Worm (Caenorhabditis elegans) whole organism, late embryonic: Measurements from ENCODE around the gene ins-17.

ENCODE experiments used
- C08G9.2 ChIP-seq: sonication (generic microtip); optimal IDR thresholded peaks from 2 replicates; lab custom pipeline; 2016; ENCODE audit warnings: mild to moderate bottlenecking, missing genetic modification characterization, moderate library complexity, missing compliant biosample characterization
- T23F11.4 ChIP-seq: fragments of 200-800 bp; sonication (Bioruptor generic); optimal IDR thresholded peaks from 2 replicates; lab custom pipeline; 2018; ENCODE audit warnings: mild to moderate bottlenecking, missing genetic modification characterization, missing compliant biosample characterization
- Y22D7AL.16 ChIP-seq: sonication (generic microtip); optimal IDR thresholded peaks from 2 replicates; lab custom pipeline; 2016; ENCODE audit warnings: missing genetic modification characterization, missing compliant biosample characterization
- ceh-19 ChIP-seq: fragments of 200-800 bp; sonication (Bioruptor generic); optimal IDR thresholded peaks from 2 replicates; lab custom pipeline; 2018; ENCODE audit warnings: mild to moderate bottlenecking, missing genetic modification characterization, missing compliant biosample characterization
- ceh-34 ChIP-seq: sonication (generic microtip); optimal IDR thresholded peaks from 2 replicates; lab custom pipeline; 2016; ENCODE audit warnings: mild to moderate bottlenecking, missing genetic modification characterization, missing compliant biosample characterization
- dmd-4 ChIP-seq: sonication (generic microtip); optimal IDR thresholded peaks from 2 replicates; lab custom pipeline; 2016; ENCODE audit warnings: borderline replicate concordance, missing genetic modification characterization, missing compliant biosample characterization
- fkh-6 ChIP-seq: sonication (generic microtip); optimal IDR thresholded peaks from 2 replicates; lab custom pipeline; 2016; ENCODE audit warnings: missing genetic modification characterization, missing compliant biosample characterization
- mec-3 ChIP-seq: sonication (generic microtip); optimal IDR thresholded peaks from 2 replicates; lab custom pipeline; 2016; ENCODE audit warnings: borderline replicate concordance, missing genetic modification characterization, missing compliant biosample characterization
- nfya-1 ChIP-seq: sonication (generic microtip); optimal IDR thresholded peaks from 2 replicates; lab custom pipeline; 2017; ENCODE audit warnings: missing genetic modification characterization, mild to moderate bottlenecking, missing compliant biosample characterization, antibody characterized with exemption, moderate library complexity
- nhr-232 ChIP-seq: sonication (generic microtip); optimal IDR thresholded peaks from 2 replicates; lab custom pipeline; 2016; ENCODE audit warnings: missing genetic modification characterization, missing compliant biosample characterization
- odd-2 ChIP-seq: sonication (generic microtip); optimal IDR thresholded peaks from 2 replicates; lab custom pipeline; 2017; ENCODE audit warnings: antibody characterized with exemption, mild to moderate bottlenecking, missing genetic modification characterization, missing compliant biosample characterization
- pat-9 ChIP-seq: fragments of 200-800 bp; sonication (Bioruptor generic); optimal IDR thresholded peaks from 2 replicates; lab custom pipeline; 2018; ENCODE audit warnings: mild to moderate bottlenecking, missing genetic modification characterization, moderate library complexity, missing compliant biosample characterization
- pax-1 ChIP-seq: fragments of 150-350 bp; optimal IDR thresholded peaks from 2 replicates; lab custom pipeline; 2014; ENCODE audit warnings: missing biosample characterization, missing genetic modification characterization
- sox-2 ChIP-seq: fragments of 200-800 bp; sonication (Bioruptor generic); IDR thresholded peaks from 2 replicates; pipeline ENCODE4 v1.3.6; 2022; ENCODE audit warnings: missing genetic modification reagents, missing genetic modification characterization, missing compliant biosample characterization
- tbx-2 ChIP-seq: sonication (generic microtip); optimal IDR thresholded peaks from 2 replicates; lab custom pipeline; 2016; ENCODE audit warnings: missing genetic modification characterization, missing compliant biosample characterization
- ttx-3 ChIP-seq: sonication (generic microtip); optimal IDR thresholded peaks from 2 replicates; lab custom pipeline; 2016; ENCODE audit warnings: missing genetic modification reagents, missing genetic modification characterization, missing compliant biosample characterization
- unc-3 ChIP-seq, 2 experiments: fragments of 200-800 bp in 1 of 2; sonication (Bioruptor generic) in 1 of 2; sonication (generic microtip) in 1 of 2; conservative IDR thresholded peaks in 1 of 2; optimal IDR thresholded peaks in 1 of 2; 2 replicates each; pipeline versions ENCODE4 v1.3.6 to Lab custom; 2016 to 2022; ENCODE audit warnings: missing compliant biosample characterization in 2 of 2, missing genetic modification characterization in 2 of 2, missing genetic modification reagents in 1 of 2
- unc-42 ChIP-seq: sonication (generic microtip); optimal IDR thresholded peaks from 2 replicates; lab custom pipeline; 2016; ENCODE audit warnings: missing genotype, missing genetic modification characterization, missing compliant biosample characterization

ins-17 gene

DNA sequence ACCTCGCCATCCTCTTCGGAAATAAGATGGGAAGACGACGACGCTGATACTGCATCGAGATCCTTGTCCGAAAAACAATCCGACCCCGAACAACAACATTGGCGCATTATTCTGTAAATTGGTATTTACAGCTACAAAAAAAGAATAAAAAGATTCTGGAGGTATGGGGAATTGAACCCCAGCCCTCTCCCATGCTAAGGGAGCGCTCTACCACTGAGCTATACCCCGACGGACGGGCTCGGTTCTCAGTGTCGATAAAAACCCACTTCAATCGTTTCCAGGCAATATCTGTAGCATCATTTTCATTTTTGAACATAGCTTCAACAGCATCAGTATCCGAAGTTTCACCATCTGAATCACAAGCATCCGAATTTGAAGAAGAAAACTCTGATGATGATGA is 48.6 kb downstream of the ins-17 start (continued):
- TF ChIP-seq mec-3 (tag; lab: Kevin White, UChicago) (no peak), dmd-4 (tag; lab: Kevin White, UChicago) (no peak), pax-1 (no peak), odd-2 (tag; lab: Kevin White, UChicago) (no peak), unc-3 (GFP tag; conservative IDR thresholded peaks at IDR 0.05; lab: Robert Waterston, UW) (peak; percentile 40; the same call in 1 of the 2 replicates), unc-3 (tag; optimal IDR thresholded peaks at IDR 0.05; lab: Kevin White, UChicago) (no peak), T23F11.4 (peak; percentile 56), fkh-6 (tag; lab: Kevin White, UChicago) (no peak), nhr-232 (tag; lab: Kevin White, UChicago) (no peak), sox-2 (GFP tag; lab: Robert Waterston, UW) (no peak; the same call in 1 of the 2 replicates), tbx-2 (tag; lab: Kevin White, UChicago) (no peak), ttx-3 (tag; lab: Kevin White, UChicago) (no peak), nfya-1 (tag; lab: Kevin White, UChicago) (no peak), Y22D7AL.16 (tag; lab: Kevin White, UChicago) (peak; percentile 14), C08G9.2 (peak; percentile 10), ceh-19 (no peak), unc-42 (tag; lab: Kevin White, UChicago) (no peak), pat-9 (tag; lab: Kevin White, UChicago) (no peak), ceh-34 (tag; lab: Kevin White, UChicago) (no peak)
